Fruit fly (Drosophila melanogaster) whole organism, embryonic: Measurements from ENCODE around the gene egh.

ENCODE experiments used
- Bdp1 ChIP-seq: fragments of 200-800 bp; sonication (Bioruptor generic); optimal IDR thresholded peaks from 3 replicates; lab custom pipeline; 2016; ENCODE audit warnings: missing biosample characterization, missing genetic modification characterization
- BtbVII ChIP-seq: fragments of 200-800 bp; sonication (Bioruptor generic); optimal IDR thresholded peaks from 3 replicates; lab custom pipeline; 2017; ENCODE audit warnings: missing biosample characterization, mild to moderate bottlenecking, missing genetic modification characterization
- C15 ChIP-seq: fragments of 200-800 bp; sonication (Bioruptor generic); IDR thresholded peaks from 3 replicates; pipeline ENCODE4 v1.3.6; 2022; ENCODE audit warnings: missing biosample characterization, missing genetic modification characterization
- CG10959 ChIP-seq: fragments of 200-800 bp; sonication (Bioruptor generic); IDR thresholded peaks from 2 replicates; pipeline ENCODE4 v1.3.6; 2022; ENCODE audit warnings: missing biosample characterization, missing genetic modification characterization
- CG13123 ChIP-seq: fragments of 200-800 bp; sonication (Bioruptor generic); optimal IDR thresholded peaks from 2 replicates; lab custom pipeline; 2016; ENCODE audit warnings: missing biosample characterization, missing genetic modification characterization
- CG16815 ChIP-seq: fragments of 200-800 bp; sonication (Bioruptor generic); optimal IDR thresholded peaks from 3 replicates; lab custom pipeline; 2017; ENCODE audit warnings: missing biosample characterization, mild to moderate bottlenecking, missing genetic modification characterization
- CG18262 ChIP-seq: fragments of 200-800 bp; optimal IDR thresholded peaks from 3 replicates; lab custom pipeline; 2019; ENCODE audit warnings: missing biosample characterization, mild to moderate bottlenecking, missing genetic modification characterization, moderate library complexity
- CG2129 ChIP-seq: fragments of 200-800 bp; sonication (Bioruptor generic); IDR thresholded peaks from 2 replicates; pipeline ENCODE4 v1.3.6; 2022; ENCODE audit warnings: missing biosample characterization, missing genetic modification characterization; ENCODE audit not compliant: partially characterized antibody
- CG2202 ChIP-seq: fragments of 200-800 bp; sonication (Bioruptor generic); optimal IDR thresholded peaks from 2 replicates; lab custom pipeline; 2018; ENCODE audit warnings: missing biosample characterization, mild to moderate bottlenecking, missing genetic modification characterization
- CG2889 ChIP-seq: fragments of 200-800 bp; sonication (Bioruptor generic); IDR thresholded peaks from 3 replicates; pipeline ENCODE4 v1.3.6; 2022; ENCODE audit warnings: missing biosample characterization, missing genetic modification characterization
- CG30431 ChIP-seq: fragments of 200-800 bp; sonication (Bioruptor generic); optimal IDR thresholded peaks from 2 replicates; lab custom pipeline; 2017; ENCODE audit warnings: missing biosample characterization, missing genetic modification characterization
- CG3065 ChIP-seq: fragments of 200-800 bp; sonication (Bioruptor generic); optimal IDR thresholded peaks from 2 replicates; lab custom pipeline; 2016; ENCODE audit warnings: missing biosample characterization, missing genetic modification characterization
- CG3407 ChIP-seq: fragments of 200-800 bp; sonication (Bioruptor generic); optimal IDR thresholded peaks from 2 replicates; lab custom pipeline; 2018; ENCODE audit warnings: missing biosample characterization, mild to moderate bottlenecking, missing genetic modification characterization
- CG42726 ChIP-seq: fragments of 200-800 bp; sonication (Bioruptor generic); IDR thresholded peaks from 2 replicates; pipeline ENCODE4 v1.3.6; 2022; ENCODE audit warnings: missing biosample characterization, missing genetic modification characterization; ENCODE audit not compliant: partially characterized antibody
- CG43689 ChIP-seq: fragments of 200-800 bp; sonication (Bioruptor generic); IDR thresholded peaks from 2 replicates; pipeline ENCODE4 v1.3.6; 2022; ENCODE audit warnings: missing biosample characterization, missing genetic modification characterization
- CG4404 ChIP-seq: fragments of 200-800 bp; sonication (Bioruptor generic); IDR thresholded peaks from 2 replicates; pipeline ENCODE4 v1.3.6; 2022; ENCODE audit warnings: missing biosample characterization, missing genetic modification characterization
- CG4854 ChIP-seq: fragments of 200-800 bp; sonication (Bioruptor generic); optimal IDR thresholded peaks from 2 replicates; lab custom pipeline; 2016; ENCODE audit warnings: missing biosample characterization, missing genetic modification characterization, inconsistent platforms
- CG6854 ChIP-seq: fragments of 200-800 bp; sonication (Bioruptor generic); optimal IDR thresholded peaks from 3 replicates; lab custom pipeline; 2017; ENCODE audit warnings: missing biosample characterization, mild to moderate bottlenecking, missing genetic modification characterization
- CG7963 ChIP-seq: fragments of 200-800 bp; sonication (Bioruptor generic); IDR thresholded peaks from 3 replicates; pipeline ENCODE4 v1.3.6; 2022; ENCODE audit warnings: missing biosample characterization, missing genetic modification characterization; ENCODE audit not compliant: partially characterized antibody
- CG8765 ChIP-seq: fragments of 200-800 bp; sonication (Bioruptor generic); IDR thresholded peaks from 2 replicates; pipeline ENCODE4 v1.3.6; 2022; ENCODE audit warnings: missing biosample characterization, missing genetic modification characterization
- CG9797 ChIP-seq: fragments of 200-800 bp; sonication (Bioruptor generic); optimal IDR thresholded peaks from 3 replicates; lab custom pipeline; 2018; ENCODE audit warnings: missing biosample characterization, mild to moderate bottlenecking, missing genetic modification characterization
- CrebB ChIP-seq: fragments of 200-800 bp; sonication (Bioruptor generic); optimal IDR thresholded peaks from 3 replicates; lab custom pipeline; 2018; ENCODE audit warnings: missing biosample characterization, mild to moderate bottlenecking, missing genetic modification characterization
- Deaf1 ChIP-seq: fragments of 200-800 bp; optimal IDR thresholded peaks from 3 replicates; lab custom pipeline; 2019; ENCODE audit warnings: missing biosample characterization, mild to moderate bottlenecking, missing genetic modification characterization, moderate library complexity
- Drgx ChIP-seq: fragments of 200-800 bp; sonication (Bioruptor generic); IDR thresholded peaks from 2 replicates; pipeline ENCODE4 v1.3.6; 2022; ENCODE audit warnings: missing biosample characterization, missing genetic modification characterization
- Elba2 ChIP-seq: fragments of 200-800 bp; sonication (Bioruptor generic); optimal IDR thresholded peaks from 3 replicates; lab custom pipeline; 2016; ENCODE audit warnings: missing biosample characterization, missing genetic modification characterization
- Gug ChIP-seq: fragments of 200-800 bp; sonication (Bioruptor generic); IDR thresholded peaks from 4 replicates; pipeline ENCODE4 v1.3.6; 2022; ENCODE audit warnings: missing biosample characterization, missing genetic modification characterization
- H2.0 ChIP-seq: fragments of 200-800 bp; sonication (Bioruptor generic); IDR thresholded peaks from 2 replicates; pipeline ENCODE4 v1.3.6; 2022; ENCODE audit warnings: missing biosample characterization, missing genetic modification characterization
- Max ChIP-seq: fragments of 200-800 bp; sonication (Bioruptor generic); optimal IDR thresholded peaks from 2 replicates; lab custom pipeline; 2016; ENCODE audit warnings: missing biosample characterization, mild to moderate bottlenecking, missing genetic modification characterization
- NC2β ChIP-seq: fragments of 200-800 bp; sonication (Bioruptor generic); optimal IDR thresholded peaks from 2 replicates; lab custom pipeline; 2016; ENCODE audit warnings: missing biosample characterization, missing genetic modification characterization
- PHDP ChIP-seq: fragments of 200-800 bp; sonication (Bioruptor generic); optimal IDR thresholded peaks from 3 replicates; lab custom pipeline; 2018; ENCODE audit warnings: missing biosample characterization, mild to moderate bottlenecking, missing genetic modification characterization, moderate library complexity
- Usf ChIP-seq: fragments of 200-800 bp; sonication (Bioruptor generic); optimal IDR thresholded peaks from 2 replicates; lab custom pipeline; 2017; ENCODE audit warnings: missing genotype, missing biosample characterization, missing genetic modification characterization
- ab ChIP-seq: fragments of 200-800 bp; sonication (Bioruptor generic); optimal IDR thresholded peaks from 2 replicates; lab custom pipeline; 2016; ENCODE audit warnings: missing biosample characterization, missing genetic modification characterization
- dan ChIP-seq: fragments of 200-800 bp; sonication (Bioruptor generic); IDR thresholded peaks from 2 replicates; pipeline ENCODE4 v1.3.6; 2022; ENCODE audit warnings: missing biosample characterization, missing genetic modification characterization
- danr ChIP-seq: fragments of 200-800 bp; sonication (Bioruptor generic); IDR thresholded peaks from 2 replicates; pipeline ENCODE4 v1.3.6; 2022; ENCODE audit warnings: missing biosample characterization, missing genetic modification characterization
- ems ChIP-seq: fragments of 200-800 bp; sonication (Bioruptor generic); optimal IDR thresholded peaks from 3 replicates; lab custom pipeline; 2016; ENCODE audit warnings: missing biosample characterization, missing genetic modification characterization
- ewg ChIP-seq: fragments of 200-800 bp; sonication (Bioruptor generic); optimal IDR thresholded peaks from 3 replicates; lab custom pipeline; 2017; ENCODE audit warnings: mild to moderate bottlenecking, missing biosample characterization, missing genetic modification reagents, missing genetic modification characterization
- grau ChIP-seq: fragments of 200-800 bp; optimal IDR thresholded peaks from 3 replicates; lab custom pipeline; 2019; ENCODE audit warnings: missing biosample characterization, mild to moderate bottlenecking, missing genetic modification characterization, moderate library complexity
- ham ChIP-seq: fragments of 200-800 bp; sonication (Bioruptor generic); IDR thresholded peaks from 2 replicates; pipeline ENCODE4 v1.3.6; 2022; ENCODE audit warnings: missing biosample characterization, missing genetic modification characterization
- jigr1 ChIP-seq: fragments of 200-800 bp; sonication (Bioruptor generic); IDR thresholded peaks from 3 replicates; pipeline ENCODE4 v1.3.6; 2022; ENCODE audit warnings: missing biosample characterization, missing genetic modification characterization
- jumu ChIP-seq: fragments of 200-800 bp; sonication (Bioruptor generic); optimal IDR thresholded peaks from 3 replicates; lab custom pipeline; 2016; ENCODE audit warnings: missing biosample characterization, missing genetic modification characterization
- klu ChIP-seq: fragments of 200-800 bp; sonication (Bioruptor generic); IDR thresholded peaks from 2 replicates; pipeline ENCODE4 v1.3.6; 2022; ENCODE audit warnings: missing biosample characterization, missing genetic modification characterization
- maf-S ChIP-seq: fragments of 200-800 bp; sonication (Bioruptor generic); optimal IDR thresholded peaks from 2 replicates; lab custom pipeline; 2016; ENCODE audit warnings: missing biosample characterization, missing genetic modification characterization
- nerfin-1 ChIP-seq: fragments of 200-800 bp; sonication (Bioruptor generic); optimal IDR thresholded peaks from 3 replicates; lab custom pipeline; 2019; ENCODE audit warnings: missing biosample characterization, mild to moderate bottlenecking, missing genetic modification characterization, moderate library complexity
- odd ChIP-seq: fragments of 200-800 bp; sonication (Bioruptor generic); optimal IDR thresholded peaks from 2 replicates; lab custom pipeline; 2017; ENCODE audit warnings: missing biosample characterization, mild to moderate bottlenecking, missing genetic modification characterization
- p53 ChIP-seq: fragments of 200-800 bp; sonication (Bioruptor generic); optimal IDR thresholded peaks from 2 replicates; lab custom pipeline; 2016; ENCODE audit warnings: missing biosample characterization, missing genetic modification characterization
- pum ChIP-seq: fragments of 200-800 bp; sonication (Bioruptor generic); optimal IDR thresholded peaks from 2 replicates; lab custom pipeline; 2016; ENCODE audit warnings: missing biosample characterization, missing genetic modification characterization
- rib ChIP-seq: fragments of 200-800 bp; sonication (Bioruptor generic); IDR thresholded peaks from 2 replicates; pipeline ENCODE4 v1.3.6; 2022; ENCODE audit warnings: missing biosample characterization, missing genetic modification characterization
- run ChIP-seq: fragments of 200-800 bp; sonication (Bioruptor generic); optimal IDR thresholded peaks from 3 replicates; lab custom pipeline; 2018; ENCODE audit warnings: missing biosample characterization, mild to moderate bottlenecking, missing genetic modification characterization
- slbo ChIP-seq: fragments of 200-800 bp; sonication (Bioruptor generic); IDR thresholded peaks from 2 replicates; pipeline ENCODE4 v1.3.6; 2022; ENCODE audit warnings: missing biosample characterization, missing genetic modification characterization
- sna ChIP-seq: fragments of 200-800 bp; sonication (Bioruptor generic); IDR thresholded peaks from 2 replicates; pipeline ENCODE4 v1.3.6; 2022; ENCODE audit warnings: missing biosample characterization, missing genetic modification characterization; ENCODE audit not compliant: partially characterized antibody
- tio ChIP-seq: fragments of 200-800 bp; sonication (Bioruptor generic); optimal IDR thresholded peaks from 2 replicates; lab custom pipeline; 2017; ENCODE audit warnings: missing biosample characterization, missing genetic modification characterization, inconsistent platforms

egh gene

dm6 chrX:2619651-2620050 lies 31.3 kb downstream of the egh start, which contains the start of the genes Tsp3A and Seipin (continued):
- TF ChIP-seq nerfin-1 (peak; percentile 67), Max (GFP tag; lab: Kevin White, UChicago) (peak; percentile 68), CG7963 (GFP tag; lab: Robert Waterston, UW) (peak; percentile 43; the same call in 2 of the 3 replicates), CG10959 (GFP tag; lab: Robert Waterston, UW) (peak; percentile 51; the same call in 1 of the 2 replicates), CG13123 (GFP tag; lab: Kevin White, UChicago) (peak; percentile 33), pum (peak; percentile 57), ewg (GFP tag; lab: Kevin White, UChicago) (peak; percentile 58), Deaf1 (tag; lab: Kevin White, UChicago) (peak; percentile 70), Usf (GFP tag; lab: Kevin White, UChicago) (peak; percentile 65), p53 (GFP tag; lab: Kevin White, UChicago) (peak; percentile 9), CG3065 (GFP tag; lab: Kevin White, UChicago) (no peak), Bdp1 (GFP tag; lab: Kevin White, UChicago) (peak; percentile 47), C15 (peak; percentile 62; the same call in 1 of the 3 replicates), CG30431 (GFP tag; lab: Kevin White, UChicago) (peak; percentile 61), CG2129 (GFP tag; lab: Robert Waterston, UW) (no peak), danr (GFP tag; lab: Robert Waterston, UW) (peak; percentile 61), Elba2 (GFP tag; lab: Kevin White, UChicago) (no peak), CG6854 (GFP tag; lab: Kevin White, UChicago) (peak; percentile 86), rib (GFP tag; lab: Robert Waterston, UW) (peak; percentile 86), run (tag; lab: Kevin White, UChicago) (peak; percentile 47), Gug (GFP tag; lab: Robert Waterston, UW) (peak; percentile 90), BtbVII (GFP tag; lab: Kevin White, UChicago) (peak; percentile 89), ham (GFP tag; lab: Robert Waterston, UW) (0 out of 2 replicates have a peak, but pooled peaks have one; percentile 24), ems (GFP tag; lab: Kevin White, UChicago) (peak; percentile 76), CrebB (peak; percentile 80), grau (peak; percentile 83), CG3407 (GFP tag; lab: Kevin White, UChicago) (peak; percentile 57), CG8765 (GFP tag; lab: Robert Waterston, UW) (peak; percentile 66; the same call in 1 of the 2 replicates), odd (GFP tag; lab: Kevin White, UChicago) (no peak), ab (no peak), CG42726 (GFP tag; lab: Robert Waterston, UW) (no peak), H2.0 (peak; percentile 86), tio (GFP tag; lab: Kevin White, UChicago) (no peak), jumu (GFP tag; lab: Kevin White, UChicago) (peak; percentile 60), CG43689 (GFP tag; lab: Robert Waterston, UW) (0 out of 2 replicates have a peak, but pooled peaks have one; percentile 17), maf-S (peak; percentile 69), CG16815 (GFP tag; lab: Kevin White, UChicago) (peak; percentile 59), CG2202 (peak; percentile 0), klu (GFP tag; lab: Robert Waterston, UW) (peak; percentile 67; the same call in 1 of the 2 replicates), CG4404 (GFP tag; lab: Robert Waterston, UW) (peak; percentile 16; the same call in 1 of the 2 replicates), dan (peak; percentile 38; the same call in 1 of the 2 replicates), CG9797 (GFP tag; lab: Kevin White, UChicago) (peak; percentile 10), slbo (GFP tag; lab: Robert Waterston, UW) (peak; percentile 93), sna (GFP tag; lab: Robert Waterston, UW) (peak; percentile 44), NC2β (GFP tag; lab: Kevin White, UChicago) (peak; percentile 69), jigr1 (GFP tag; lab: Robert Waterston, UW) (0 out of 3 replicates have a peak, but pooled peaks have one; percentile 32), CG4854 (GFP tag; lab: Kevin White, UChicago) (peak; percentile 73), Drgx (peak; percentile 86), CG2889 (GFP tag; lab: Robert Waterston, UW) (peak; percentile 96), PHDP (peak; percentile 83), CG18262 (tag; lab: Kevin White, UChicago) (peak; percentile 78)
